Fruit fly (Drosophila melanogaster): ENCODE measurements around the gene maca.

dm6 chr3R:15485296-15485695 is 9.1 kb upstream of the maca start, which contains the start of gene Trissin:
- TF ChIP-seq CG12768 (GFP tag; optimal IDR thresholded peaks at IDR 0.05) (no peak), cic (GFP tag; optimal IDR thresholded peaks at IDR 0.05) (no peak), toe (GFP tag; optimal IDR thresholded peaks at IDR 0.05) (no peak), CG11617 (GFP tag; optimal IDR thresholded peaks at IDR 0.05) (no peak), pad (GFP tag; optimal IDR thresholded peaks at IDR 0.05) (no peak), Hr96 (GFP tag; optimal IDR thresholded peaks at IDR 0.05) (no peak), Clk (GFP tag; optimal IDR thresholded peaks at IDR 0.05) (no peak), CG1620 (GFP tag; optimal IDR thresholded peaks at IDR 0.05) (no peak), CG7045 (GFP tag; optimal IDR thresholded peaks at IDR 0.05) (no peak), ovo (GFP tag; optimal IDR thresholded peaks at IDR 0.05) (no peak)

Data from whole organism, adult.